Fruit fly (Drosophila melanogaster) whole organism: Measurements from ENCODE around the gene CG16863.

Experiments used
- CG8478 ChIP-seq: fragments of >200 bp; optimal IDR thresholded peaks from 2 replicates; lab custom pipeline; 2018; ENCODE audit warnings: inconsistent platforms
- Dll ChIP-seq: fragments of >200 bp; optimal IDR thresholded peaks from 2 replicates; lab custom pipeline; 2017
- pan ChIP-seq: fragments of >200 bp; optimal IDR thresholded peaks from 2 replicates; lab custom pipeline; 2017
- psq ChIP-seq: fragments of >200 bp; optimal IDR thresholded peaks from 2 replicates; lab custom pipeline; 2017

DNA sequence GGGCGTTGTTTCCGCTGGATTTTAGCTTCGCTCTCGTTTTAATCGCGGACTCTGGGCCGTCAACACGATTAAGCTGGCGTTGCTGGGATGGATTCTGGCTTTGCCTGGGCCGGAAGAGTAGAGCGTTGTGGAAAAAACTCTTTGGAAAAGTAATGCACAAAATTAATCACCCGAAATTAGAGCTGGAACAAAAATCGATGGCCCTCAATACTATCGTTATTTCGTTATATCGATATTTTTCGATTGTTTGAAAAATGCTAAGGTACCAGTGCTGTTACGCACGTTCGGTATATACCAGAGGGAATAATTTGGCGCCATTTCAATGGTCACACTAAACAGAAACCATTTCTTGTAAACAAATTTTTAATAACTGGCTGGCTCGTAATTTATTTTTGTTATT lies 38.8 kb downstream of the CG16863 start, which contains the start of the genes Arpc1 and Orc5:
- TF ChIP-seq CG8478 (lab: Kevin White, UChicago) (no peak), psq (lab: Kevin White, UChicago) (no peak), Dll (lab: Kevin White, UChicago) (no peak), pan (lab: Kevin White, UChicago) (no peak)
